Worm (Caenorhabditis elegans) whole organism, L2 larva: ENCODE measurements around the gene Y110A2AL.10.

ENCODE experiments used
- ama-1 ChIP-seq: fragments of 150-350 bp; optimal IDR thresholded peaks from 2 replicates; lab custom pipeline; 2018; ENCODE audit warnings: inconsistent platforms
- lsy-2 ChIP-seq, 2 experiments: fragments of 150-350 bp in 1 of 2; sonication (generic microtip) in 1 of 2; optimal IDR thresholded peaks; 2 replicates each; lab custom pipeline; 2014 to 2017; ENCODE audit warnings: missing biosample characterization in 2 of 2, missing genetic modification characterization in 2 of 2
- nhr-129 ChIP-seq: fragments of 150-350 bp; optimal IDR thresholded peaks from 2 replicates; lab custom pipeline; 2014; ENCODE audit warnings: missing biosample characterization, missing genetic modification characterization
- unc-62 ChIP-seq: fragments of 150-350 bp; optimal IDR thresholded peaks from 2 replicates; lab custom pipeline; 2014; ENCODE audit warnings: missing biosample characterization, missing genetic modification reagents, missing genetic modification characterization

DNA sequence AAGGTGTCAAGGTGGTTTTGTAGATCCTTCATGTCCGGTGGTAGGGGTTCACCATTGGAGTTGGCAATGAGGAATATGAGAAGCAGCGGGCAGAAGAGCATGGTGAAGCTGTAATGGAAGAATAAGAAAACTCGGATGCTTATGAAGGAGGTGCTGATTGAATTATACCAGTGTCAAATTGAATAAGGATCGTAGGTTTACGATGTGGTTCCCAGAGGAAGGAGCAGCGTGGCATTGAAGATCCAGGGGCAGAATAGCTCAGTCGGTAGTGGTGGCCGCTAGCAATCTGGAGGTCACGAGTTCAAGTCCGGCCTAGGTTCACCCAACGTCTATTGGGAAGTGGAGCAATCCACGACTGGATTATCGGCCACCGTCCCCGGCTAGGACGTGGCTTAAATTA is 30.2 kb downstream of the Y110A2AL.10 start, which contains the start of gene Y110A2AL.6:
- TF ChIP-seq nhr-129 (tag; lab: Kevin White, UChicago): no peak
- TF ChIP-seq ama-1 (lab: Kevin White, UChicago): no peak
- no peak for TF ChIP-seq unc-62 (GFP tag; lab: Kevin White, UChicago)
- no peak for TF ChIP-seq lsy-2 (tag; optimal IDR thresholded peaks at IDR 0.05; lab: Kevin White, UChicago)
